Worm (Caenorhabditis elegans) whole organism, mixed stage, embryonic: ENCODE measurements around the gene nhr-134.

Source experiments
- M03D4.4 ChIP-seq: sonication (generic microtip); optimal IDR thresholded peaks from 2 replicates; lab custom pipeline; 2017; ENCODE audit warnings: mild to moderate bottlenecking, missing genetic modification characterization, missing compliant biosample characterization
- blmp-1 ChIP-seq: fragments of 150-350 bp; optimal IDR thresholded peaks from 2 replicates; lab custom pipeline; 2014; ENCODE audit warnings: missing biosample characterization, missing genetic modification characterization
- nhr-28 ChIP-seq: fragments of 150-350 bp; optimal IDR thresholded peaks from 2 replicates; lab custom pipeline; 2014; ENCODE audit warnings: missing biosample characterization, missing genetic modification characterization
- unc-62 ChIP-seq: fragments of 150-350 bp; optimal IDR thresholded peaks from 2 replicates; lab custom pipeline; 2014; ENCODE audit warnings: missing biosample characterization, missing genetic modification reagents, missing genetic modification characterization
- zip-8 ChIP-seq: fragments of 150-350 bp; optimal IDR thresholded peaks from 2 replicates; lab custom pipeline; 2014; ENCODE audit warnings: missing biosample characterization, missing genetic modification characterization

- TF ChIP-seq unc-62 (GFP tag; lab: Kevin White, UChicago) (no peak), blmp-1 (tag; lab: Kevin White, UChicago) (no peak), nhr-28 (tag; lab: Kevin White, UChicago) (no peak), M03D4.4 (tag; lab: Kevin White, UChicago) (no peak), zip-8 (no peak)
Measured at ce11 chrV:2185486-2185885, 45.5 kb upstream of the nhr-134 start.
